Worm (Caenorhabditis elegans) whole organism, L2 larva: ENCODE results near the gene T20B3.1.

Source experiments
- fos-1 ChIP-seq: fragments of 150-350 bp; optimal IDR thresholded peaks from 2 replicates; lab custom pipeline; 2014; ENCODE audit warnings: missing biosample characterization, missing genetic modification characterization
- lsy-2 ChIP-seq, 2 experiments: fragments of 150-350 bp in 1 of 2; sonication (generic microtip) in 1 of 2; optimal IDR thresholded peaks; 2 replicates each; lab custom pipeline; 2014 to 2017; ENCODE audit warnings: missing biosample characterization in 2 of 2, missing genetic modification characterization in 2 of 2
- nhr-6 ChIP-seq: fragments of 150-350 bp; optimal IDR thresholded peaks from 2 replicates; lab custom pipeline; 2014; ENCODE audit warnings: missing biosample characterization, missing genetic modification characterization
- nhr-77 ChIP-seq: fragments of 150-350 bp; optimal IDR thresholded peaks from 2 replicates; lab custom pipeline; 2014; ENCODE audit warnings: missing biosample characterization, missing genetic modification characterization
- skn-1 ChIP-seq: sonication (generic microtip); optimal IDR thresholded peaks from 2 replicates; lab custom pipeline; 2017; ENCODE audit warnings: missing biosample characterization, missing genetic modification characterization
- unc-39 ChIP-seq: fragments of 150-350 bp; optimal IDR thresholded peaks from 2 replicates; lab custom pipeline; 2014; ENCODE audit warnings: missing biosample characterization, missing genetic modification characterization

DNA sequence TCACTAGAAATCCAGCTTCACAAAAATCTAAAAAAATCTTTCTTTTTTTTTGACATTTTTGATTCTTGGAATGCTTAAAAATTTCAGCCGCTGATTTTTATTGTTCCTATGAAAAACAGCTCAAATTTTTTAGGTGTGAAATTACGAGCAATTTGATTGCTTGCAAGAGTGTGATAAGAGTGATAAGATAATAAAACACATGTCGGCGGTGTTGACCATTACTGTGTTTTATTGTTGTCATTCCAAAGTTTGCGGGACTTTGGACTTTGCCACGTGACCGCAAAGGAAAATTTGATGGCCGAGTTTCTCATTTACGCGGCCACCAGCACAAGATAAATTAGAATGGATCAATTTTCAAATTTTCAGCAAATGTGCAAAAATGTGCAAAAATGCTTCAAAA lies 1.3 kb downstream of the T20B3.1 start:
- no peak for TF ChIP-seq skn-1 (tag; lab: Kevin White, UChicago)
- TF ChIP-seq unc-39 (tag; lab: Kevin White, UChicago): no peak
- no peak for TF ChIP-seq nhr-6 (tag; lab: Kevin White, UChicago)
- no peak for TF ChIP-seq nhr-77 (tag; lab: Kevin White, UChicago)
- TF ChIP-seq lsy-2 (tag; optimal IDR thresholded peaks at IDR 0.05; lab: Kevin White, UChicago): no peak
- TF ChIP-seq fos-1 (tag; lab: Kevin White, UChicago): peak; percentile 42
